Worm (Caenorhabditis elegans) whole organism, young adult: ENCODE results near the gene C30H6.9.

Experiments used
- F10E7.11 ChIP-seq: sonication (generic microtip); optimal IDR thresholded peaks from 2 replicates; lab custom pipeline; 2017; ENCODE audit warnings: mild to moderate bottlenecking, missing genetic modification characterization, moderate library complexity, missing compliant biosample characterization
- athp-1 ChIP-seq: sonication (generic microtip); optimal IDR thresholded peaks from 2 replicates; lab custom pipeline; 2017; ENCODE audit warnings: mild to moderate bottlenecking, missing genetic modification characterization, missing compliant biosample characterization
- dox-1 ChIP-seq: fragments of 200-800 bp; sonication (Bioruptor generic); IDR thresholded peaks from 2 replicates; pipeline ENCODE4 v1.3.6; 2022; ENCODE audit warnings: missing genetic modification reagents, missing genetic modification characterization, missing compliant biosample characterization
- egl-18 ChIP-seq: fragments of 200-800 bp; sonication (Bioruptor generic); IDR thresholded peaks from 2 replicates; pipeline ENCODE4 v1.3.6; 2022; ENCODE audit warnings: missing genetic modification reagents, missing genetic modification characterization, missing compliant biosample characterization
- fkh-3 ChIP-seq: sonication (generic microtip); optimal IDR thresholded peaks from 2 replicates; lab custom pipeline; 2016; ENCODE audit warnings: mild to moderate bottlenecking, missing genetic modification characterization, missing compliant biosample characterization
- hlh-26 ChIP-seq: fragments of 200-800 bp; sonication (Bioruptor generic); conservative IDR thresholded peaks from 2 replicates; pipeline ENCODE4 v1.3.6; 2022; ENCODE audit warnings: missing genetic modification reagents, missing genetic modification characterization, missing compliant biosample characterization
- lin-54 ChIP-seq: fragments of 200-800 bp; sonication (Bioruptor generic); optimal IDR thresholded peaks from 2 replicates; lab custom pipeline; 2018; ENCODE audit warnings: mild to moderate bottlenecking, missing genetic modification characterization, missing compliant biosample characterization
- lir-1 ChIP-seq: fragments of 200-800 bp; sonication (Bioruptor generic); conservative IDR thresholded peaks from 2 replicates; pipeline ENCODE4 v1.3.6; 2022; ENCODE audit warnings: missing genetic modification reagents, missing genetic modification characterization, missing compliant biosample characterization
- madf-8 ChIP-seq: fragments of 200-800 bp; sonication (Bioruptor generic); conservative IDR thresholded peaks from 2 replicates; pipeline ENCODE4 v1.3.6; 2022; ENCODE audit warnings: missing genetic modification reagents, missing genetic modification characterization, missing compliant biosample characterization
- pha-4 ChIP-seq: fragments of 150-350 bp; sonication (generic microtip); optimal IDR thresholded peaks from 2 replicates; lab custom pipeline; 2014; ENCODE audit warnings: missing biosample characterization, missing genetic modification reagents, missing genetic modification characterization

- TF ChIP-seq egl-18 (GFP tag; lab: Robert Waterston, UW), result no peak
- no peak for TF ChIP-seq F10E7.11 (tag; lab: Kevin White, UChicago)
- TF ChIP-seq athp-1 (tag; lab: Kevin White, UChicago), result no peak
- no peak for TF ChIP-seq hlh-26 (GFP tag; lab: Robert Waterston, UW)
- no peak for TF ChIP-seq madf-8 (GFP tag; lab: Robert Waterston, UW)
- TF ChIP-seq lin-54, result no peak
- no peak for TF ChIP-seq lir-1 (GFP tag; lab: Robert Waterston, UW)
- no peak for TF ChIP-seq fkh-3 (tag; lab: Kevin White, UChicago)
- no peak for TF ChIP-seq pha-4 (tag; lab: Kevin White, UChicago)
- no peak for TF ChIP-seq dox-1 (GFP tag; lab: Robert Waterston, UW)
These were observed 7.5 kb upstream of the C30H6.9 start, which contains the start of gene T02D1.8 for ce11 chrIV:17387442-17387967.
